Worm (Caenorhabditis elegans): ENCODE measurements around the gene kdin-1.

kdin-1 gene

DNA sequence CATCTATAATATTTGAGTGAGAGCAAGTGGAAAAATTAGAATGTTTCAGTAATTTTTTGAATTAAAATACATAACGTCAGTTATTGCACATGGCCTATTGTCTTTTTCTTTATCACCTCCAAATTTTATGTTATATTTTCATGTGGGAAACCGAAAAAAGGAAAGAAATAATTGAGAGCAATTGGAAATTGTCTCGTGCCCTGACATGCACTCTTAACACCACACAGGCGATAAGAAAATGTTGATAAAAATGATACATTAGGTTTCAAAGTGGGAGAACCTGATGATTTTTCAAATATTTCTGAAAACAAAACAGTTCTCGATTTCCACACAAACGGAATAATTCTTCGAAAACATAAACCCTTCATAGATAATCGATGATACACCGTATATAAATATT lies 22.6 kb upstream of the kdin-1 start, which contains the start of gene F13H10.3 (continued):
- TF ChIP-seq madf-3 (GFP tag; IDR thresholded peaks at IDR 0.05) (0 out of 2 replicates have a peak, but pooled peaks have one; percentile 14), nhr-120 (GFP tag; IDR thresholded peaks at IDR 0.05) (no peak), let-607 (tag; optimal IDR thresholded peaks at IDR 0.05) (no peak), K12H6.12 (tag; optimal IDR thresholded peaks at IDR 0.05) (no peak), cebp-1 (GFP tag; IDR thresholded peaks at IDR 0.05) (no peak), cebp-1 (tag; optimal IDR thresholded peaks at IDR 0.05) (peak; percentile 50), egl-44 (GFP tag; IDR thresholded peaks at IDR 0.05) (no peak), lin-26 (GFP tag; IDR thresholded peaks at IDR 0.05) (no peak), ceh-58 (GFP tag; IDR thresholded peaks at IDR 0.05) (no peak), mes-4 (tag; optimal IDR thresholded peaks at IDR 0.05) (no peak), F57C9.4 (tag; optimal IDR thresholded peaks at IDR 0.05) (no peak), cebp-2 (GFP tag; IDR thresholded peaks at IDR 0.05) (no peak)

DNA sequence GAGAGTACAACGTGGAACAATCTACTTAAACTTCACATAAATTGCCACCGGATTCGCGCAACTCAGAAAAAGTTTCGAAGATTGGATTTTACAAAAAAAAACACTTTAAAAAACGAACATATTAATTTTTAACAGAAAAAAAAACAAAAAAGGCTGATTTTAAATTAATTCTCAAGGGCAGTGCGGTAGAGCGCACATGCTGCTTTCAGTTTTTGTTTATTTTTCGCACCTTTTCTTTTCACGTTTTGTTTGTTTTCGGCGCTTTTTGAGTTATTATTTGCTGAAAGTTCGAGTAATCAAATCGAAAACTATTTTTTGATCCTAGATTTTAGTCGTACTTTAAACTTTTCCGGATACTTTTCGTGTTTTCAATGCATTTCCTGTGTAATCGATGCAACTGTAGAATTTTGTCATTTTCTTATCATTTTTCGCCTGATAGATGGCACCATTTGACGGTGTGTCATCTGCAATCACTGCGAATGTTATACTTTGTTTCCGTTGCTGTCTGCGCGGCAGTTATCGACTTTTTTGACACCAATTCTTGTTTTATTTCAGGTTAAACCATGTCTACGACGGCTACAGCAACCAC lies 18.4 kb upstream of the kdin-1 start, which contains the start of gene F13H10.8:
Gene F13H10.8 (plus strand): TSS at position 556 of the 589 bp plus-strand sequence.
- TF ChIP-seq dox-1 (GFP tag; IDR thresholded peaks at IDR 0.05) (peak; percentile 8; the same call in 1 of the 2 replicates), nhr-80 (tag; optimal IDR thresholded peaks at IDR 0.05) (peak; percentile 85), F23B12.7 (tag; optimal IDR thresholded peaks at IDR 0.05; ENCODE audit: insufficient read depth) (peak; percentile 39), chd-7 (tag; optimal IDR thresholded peaks at IDR 0.05) (no peak), ceh-79 (tag; optimal IDR thresholded peaks at IDR 0.05) (no peak), ceh-27 (GFP tag; optimal IDR thresholded peaks at IDR 0.05) (no peak), B0019.2 (GFP tag; conservative IDR thresholded peaks at IDR 0.05) (no peak), nfyb-1 (GFP tag; IDR thresholded peaks at IDR 0.05) (0 out of 2 replicates have a peak, but pooled peaks have one; percentile 9), mcd-1 (GFP tag; IDR thresholded peaks at IDR 0.05) (peak; percentile 82), nhr-27 (tag; optimal IDR thresholded peaks at IDR 0.05) (no peak), ztf-25 (GFP tag; IDR thresholded peaks at IDR 0.05) (no peak), let-607 (tag; optimal IDR thresholded peaks at IDR 0.05) (peak; percentile 13 to 15), F33H1.4 (GFP tag; IDR thresholded peaks at IDR 0.05) (no peak), pha-4 (tag; optimal IDR thresholded peaks at IDR 0.05) (no peak), xnd-1 (tag; optimal IDR thresholded peaks at IDR 0.05) (no peak), lag-1 (GFP tag; IDR thresholded peaks at IDR 0.05) (no peak), attf-3 (GFP tag; conservative IDR thresholded peaks at IDR 0.05) (no peak), attf-5 (GFP tag; optimal IDR thresholded peaks at IDR 0.05) (peak; percentile 52), K12H6.12 (tag; optimal IDR thresholded peaks at IDR 0.05) (no peak), lin-35 (GFP tag; optimal IDR thresholded peaks at IDR 0.05) (peak in 1 of 3 experiments; percentile 23), ets-4 (GFP tag; optimal IDR thresholded peaks at IDR 0.05) (peak; percentile 16), nfya-1 (tag; optimal IDR thresholded peaks at IDR 0.05; ENCODE audit: borderline replicate concordance, insufficient read depth) (no peak), T26A5.8 (tag; optimal IDR thresholded peaks at IDR 0.05) (no peak), F39B2.1 (GFP tag; IDR thresholded peaks at IDR 0.05) (no peak)

DNA sequence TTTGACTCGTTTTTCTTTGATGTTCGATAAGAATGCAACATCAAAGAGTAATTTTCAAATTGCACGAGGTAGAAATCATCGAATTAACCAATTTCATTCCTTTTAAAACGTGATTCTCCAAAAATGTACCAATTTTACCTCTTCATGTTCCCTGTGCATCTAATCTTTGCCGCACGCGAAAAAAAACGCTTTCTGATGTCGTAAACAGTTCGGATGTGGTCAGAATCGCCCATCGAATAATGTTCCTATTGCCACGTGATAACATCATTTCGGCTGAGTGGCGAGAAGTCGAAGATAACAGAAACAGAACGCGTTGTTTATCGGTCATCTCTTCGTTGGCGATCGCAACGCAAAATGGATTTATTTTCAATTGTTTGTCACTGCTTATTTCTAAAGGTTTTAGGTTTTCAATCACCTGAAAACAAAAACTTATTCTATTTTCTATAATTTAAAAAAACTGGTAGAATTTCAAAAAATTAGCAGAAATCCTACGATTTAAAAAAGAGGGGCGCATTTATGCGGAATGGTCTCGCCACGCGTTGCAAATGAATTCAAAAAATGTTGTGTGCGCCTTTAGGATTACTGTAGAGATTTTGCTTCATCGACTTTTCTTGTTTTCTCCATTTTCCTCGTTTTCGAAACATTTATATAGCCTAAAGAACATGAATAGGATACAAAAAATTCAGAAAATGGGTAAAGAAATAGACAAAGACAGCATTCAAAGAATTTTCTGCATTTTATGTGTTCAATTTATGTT lies 16.8 kb upstream of the kdin-1 start, which contains the start of gene mogs-1:
Gene mogs-1 (minus strand): TSS at position 417 of the 757 bp plus-strand sequence.
- TF ChIP-seq egl-18 (GFP tag; IDR thresholded peaks at IDR 0.05) (no peak), K12H6.12 (tag; optimal IDR thresholded peaks at IDR 0.05) (no peak), somi-1 (GFP tag; optimal IDR thresholded peaks at IDR 0.05) (no peak), F57C9.4 (tag; optimal IDR thresholded peaks at IDR 0.05) (no peak), tbp1 (GFP tag; optimal IDR thresholded peaks at IDR 0.05) (no peak), athp-1 (tag; optimal IDR thresholded peaks at IDR 0.05) (no peak), ztf-22 (GFP tag; optimal IDR thresholded peaks at IDR 0.05) (no peak), ets-4 (GFP tag; optimal IDR thresholded peaks at IDR 0.05) (no peak), attf-5 (GFP tag; optimal IDR thresholded peaks at IDR 0.05) (peak; percentile 40), mcd-1 (GFP tag; IDR thresholded peaks at IDR 0.05) (0 out of 2 replicates have a peak, but pooled peaks have one; percentile 4), nhr-80 (tag; optimal IDR thresholded peaks at IDR 0.05) (peak; percentile 52), lag-1 (GFP tag; IDR thresholded peaks at IDR 0.05) (no peak), K11D2.4 (GFP tag; IDR thresholded peaks at IDR 0.05) (no peak), rec-8 (tag; optimal IDR thresholded peaks at IDR 0.05) (no peak), F49E8.2 (tag; optimal IDR thresholded peaks at IDR 0.05; ENCODE audit: insufficient read depth) (no peak), rpc-1 (optimal IDR thresholded peaks at IDR 0.05) (no peak), rpc-1 (tag; optimal IDR thresholded peaks at IDR 0.05) (no peak), pha-4 (tag; optimal IDR thresholded peaks at IDR 0.05) (no peak)
